Worm (Caenorhabditis elegans) whole organism, L2 larva: Measurements from ENCODE around the gene lit-1.
A peak's percentile ranks its signal among the peaks of the same experiment; 100 is the strongest.
"Not testable (repeated sequence)": the region's sequence is repeated elsewhere in the genome, so short reads cannot be mapped to it uniquely, and the experiment has no call there.

ENCODE experiments used
- C34F6.9 ChIP-seq: fragments of 150-350 bp; optimal IDR thresholded peaks from 2 replicates; lab custom pipeline; 2014; ENCODE audit warnings: missing biosample characterization, missing genetic modification characterization
- F13H6.1 ChIP-seq: sonication (generic microtip); optimal IDR thresholded peaks from 2 replicates; lab custom pipeline; 2016; ENCODE audit warnings: missing genetic modification characterization, missing compliant biosample characterization
- R02D3.7 ChIP-seq: fragments of 150-350 bp; optimal IDR thresholded peaks from 2 replicates; lab custom pipeline; 2014; ENCODE audit warnings: missing biosample characterization, missing genetic modification characterization
- alr-1 ChIP-seq: fragments of 150-350 bp; optimal IDR thresholded peaks from 2 replicates; lab custom pipeline; 2014; ENCODE audit warnings: missing biosample characterization, missing genetic modification characterization
- ama-1 ChIP-seq: fragments of 150-350 bp; optimal IDR thresholded peaks from 2 replicates; lab custom pipeline; 2018; ENCODE audit warnings: inconsistent platforms
- blmp-1 ChIP-seq: sonication (generic microtip); optimal IDR thresholded peaks from 2 replicates; lab custom pipeline; 2017; ENCODE audit warnings: missing genetic modification characterization, mild to moderate bottlenecking, missing compliant biosample characterization, antibody characterized with exemption, moderate library complexity; ENCODE audit not compliant: insufficient read depth
- ceh-16 ChIP-seq: fragments of 150-350 bp; optimal IDR thresholded peaks from 2 replicates; lab custom pipeline; 2014; ENCODE audit warnings: missing biosample characterization, missing genetic modification characterization
- ceh-82 ChIP-seq: fragments of 150-350 bp; optimal IDR thresholded peaks from 2 replicates; lab custom pipeline; 2014; ENCODE audit warnings: missing biosample characterization, missing genetic modification characterization
- crh-2 ChIP-seq: sonication (generic microtip); optimal IDR thresholded peaks from 2 replicates; lab custom pipeline; 2017; ENCODE audit warnings: missing biosample characterization, missing genetic modification characterization
- egl-27 ChIP-seq: sonication (generic microtip); optimal IDR thresholded peaks from 3 replicates; lab custom pipeline; 2017; ENCODE audit warnings: missing biosample characterization, missing genetic modification reagents, missing genetic modification characterization
- elt-1 ChIP-seq: fragments of 150-350 bp; optimal IDR thresholded peaks from 2 replicates; lab custom pipeline; 2014; ENCODE audit warnings: missing biosample characterization, missing genetic modification characterization
- fos-1 ChIP-seq: fragments of 150-350 bp; optimal IDR thresholded peaks from 2 replicates; lab custom pipeline; 2014; ENCODE audit warnings: missing biosample characterization, missing genetic modification characterization
- gmeb-1 ChIP-seq: fragments of 150-350 bp; optimal IDR thresholded peaks from 2 replicates; lab custom pipeline; 2014; ENCODE audit warnings: missing biosample characterization, missing genetic modification characterization
- lin-39 ChIP-seq: fragments of 150-350 bp; optimal IDR thresholded peaks from 2 replicates; lab custom pipeline; 2014; ENCODE audit warnings: missing biosample characterization, missing genetic modification reagents, missing genetic modification characterization
- mab-5 ChIP-seq: fragments of 150-350 bp; optimal IDR thresholded peaks from 2 replicates; lab custom pipeline; 2014; ENCODE audit warnings: missing biosample characterization, missing genetic modification characterization
- mbf-1 ChIP-seq: sonication (generic microtip); optimal IDR thresholded peaks from 2 replicates; lab custom pipeline; 2017; ENCODE audit warnings: missing biosample characterization, missing genetic modification characterization
- mdl-1 ChIP-seq, 2 experiments: fragments of 150-350 bp in 1 of 2; sonication (generic microtip) in 1 of 2; optimal IDR thresholded peaks; 2 replicates each; lab custom pipeline; 2017; ENCODE audit warnings: missing biosample characterization in 2 of 2, missing genetic modification characterization in 2 of 2
- nhr-10 ChIP-seq: sonication (generic microtip); optimal IDR thresholded peaks from 2 replicates; lab custom pipeline; 2017; ENCODE audit warnings: missing biosample characterization, missing genetic modification characterization
- nhr-11 ChIP-seq: fragments of 150-350 bp; optimal IDR thresholded peaks from 2 replicates; lab custom pipeline; 2014; ENCODE audit warnings: missing biosample characterization, missing genetic modification characterization
- nhr-12 ChIP-seq: fragments of 150-350 bp; optimal IDR thresholded peaks from 2 replicates; lab custom pipeline; 2014; ENCODE audit warnings: missing biosample characterization, missing genetic modification characterization
- nhr-129 ChIP-seq: fragments of 150-350 bp; optimal IDR thresholded peaks from 2 replicates; lab custom pipeline; 2014; ENCODE audit warnings: missing biosample characterization, missing genetic modification characterization
- nhr-21 ChIP-seq: fragments of 150-350 bp; optimal IDR thresholded peaks from 2 replicates; lab custom pipeline; 2014; ENCODE audit warnings: missing biosample characterization, missing genetic modification characterization
- nhr-237 ChIP-seq: fragments of 150-350 bp; optimal IDR thresholded peaks from 2 replicates; lab custom pipeline; 2014; ENCODE audit warnings: missing biosample characterization, missing genetic modification characterization
- nhr-25 ChIP-seq: fragments of 150-350 bp; sonication (generic microtip); optimal IDR thresholded peaks from 3 replicates; lab custom pipeline; 2014; ENCODE audit warnings: missing biosample characterization, missing genetic modification characterization
- nhr-6 ChIP-seq: fragments of 150-350 bp; optimal IDR thresholded peaks from 2 replicates; lab custom pipeline; 2014; ENCODE audit warnings: missing biosample characterization, missing genetic modification characterization
- nhr-77 ChIP-seq: fragments of 150-350 bp; optimal IDR thresholded peaks from 2 replicates; lab custom pipeline; 2014; ENCODE audit warnings: missing biosample characterization, missing genetic modification characterization
- peb-1 ChIP-seq: fragments of 150-350 bp; optimal IDR thresholded peaks from 2 replicates; lab custom pipeline; 2014; ENCODE audit warnings: missing biosample characterization, missing genetic modification characterization
- skn-1 ChIP-seq: sonication (generic microtip); optimal IDR thresholded peaks from 2 replicates; lab custom pipeline; 2017; ENCODE audit warnings: missing biosample characterization, missing genetic modification characterization
- sma-3 ChIP-seq: sonication (generic microtip); optimal IDR thresholded peaks from 2 replicates; lab custom pipeline; 2016; ENCODE audit warnings: missing genetic modification reagents, missing genetic modification characterization, missing compliant biosample characterization
- snpc-4 ChIP-seq: fragments of 150-350 bp; optimal IDR thresholded peaks from 2 replicates; lab custom pipeline; 2014; ENCODE audit warnings: missing biosample characterization, missing genetic modification characterization
- unc-62 ChIP-seq: fragments of 150-350 bp; optimal IDR thresholded peaks from 2 replicates; lab custom pipeline; 2014; ENCODE audit warnings: missing biosample characterization, missing genetic modification reagents, missing genetic modification characterization
- zag-1 ChIP-seq: fragments of 150-350 bp; optimal IDR thresholded peaks from 2 replicates; lab custom pipeline; 2014; ENCODE audit warnings: missing biosample characterization, missing genetic modification characterization
- ztf-1 ChIP-seq: fragments of 200-800 bp; sonication (Bioruptor generic); conservative IDR thresholded peaks from 2 replicates; pipeline ENCODE4 v1.3.6; 2022; ENCODE audit warnings: missing genetic modification characterization, missing compliant biosample characterization
- ztf-11 ChIP-seq: sonication (generic microtip); optimal IDR thresholded peaks from 2 replicates; lab custom pipeline; 2017; ENCODE audit warnings: missing biosample characterization, missing genetic modification characterization
- ztf-4 ChIP-seq: fragments of 150-350 bp; optimal IDR thresholded peaks from 2 replicates; lab custom pipeline; 2014; ENCODE audit warnings: missing biosample characterization, missing genetic modification characterization

The lit-1 gene

DNA sequence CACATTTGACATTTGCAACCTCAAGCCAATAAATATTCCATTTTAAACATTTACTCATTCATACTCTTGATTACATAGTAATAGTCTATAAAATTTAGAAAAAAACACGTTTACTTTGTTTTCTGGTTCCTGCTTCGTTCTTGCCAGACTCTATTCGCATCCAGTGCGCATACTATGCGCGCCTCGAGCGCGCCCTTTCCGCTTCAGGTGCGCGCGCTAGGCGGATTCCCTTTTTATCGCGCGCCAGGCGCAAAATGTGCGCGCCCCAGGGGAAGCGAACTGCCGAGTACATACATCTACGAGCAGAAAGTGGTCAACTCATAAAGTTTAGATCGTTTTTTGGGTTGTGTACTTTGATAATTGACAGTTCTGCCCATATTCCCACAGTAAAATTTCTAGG is 39.6 kb downstream of the lit-1 start:
- TF ChIP-seq fos-1 (tag; lab: Kevin White, UChicago) (no peak), ztf-4 (tag; lab: Kevin White, UChicago) (no peak), nhr-11 (tag; lab: Kevin White, UChicago) (no peak), mdl-1 (tag; optimal IDR thresholded peaks at IDR 0.05; lab: Kevin White, UChicago) (no peak), skn-1 (tag; lab: Kevin White, UChicago) (no peak), F13H6.1 (no peak), ceh-16 (tag; lab: Kevin White, UChicago) (no peak)

DNA sequence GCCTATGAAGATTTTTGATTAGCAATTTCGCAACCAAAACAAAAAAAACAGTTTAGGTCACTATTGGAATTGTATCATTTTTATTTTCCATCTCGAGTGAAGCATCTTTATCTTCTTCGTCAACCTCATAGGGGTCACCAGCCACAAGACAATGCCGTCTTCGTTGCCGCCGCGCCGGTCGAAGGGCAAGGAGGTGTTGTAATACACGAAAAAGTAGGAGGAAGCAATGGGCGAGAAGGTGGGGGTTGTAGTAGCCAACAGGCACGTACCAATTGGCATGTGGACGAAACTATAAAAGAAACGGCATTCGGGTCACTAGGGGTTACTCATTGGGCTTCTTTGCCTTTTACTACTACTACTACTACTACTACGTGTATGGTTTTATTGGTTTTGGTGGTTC is 40.2 kb downstream of the lit-1 start:
- TF ChIP-seq elt-1 (tag; lab: Kevin White, UChicago) = no peak
- TF ChIP-seq C34F6.9 (tag; lab: Kevin White, UChicago) = no peak
- no peak for TF ChIP-seq ztf-1 (GFP tag; lab: Robert Waterston, UW)
- TF ChIP-seq nhr-129 = no peak
- no peak for TF ChIP-seq egl-27 (tag; lab: Kevin White, UChicago)
- no peak for TF ChIP-seq blmp-1 (tag; lab: Kevin White, UChicago)
- TF ChIP-seq nhr-11 (tag; lab: Kevin White, UChicago) = no peak
- TF ChIP-seq nhr-25 (tag; lab: Kevin White, UChicago) = no peak
- no peak for TF ChIP-seq mab-5
- no peak for TF ChIP-seq ama-1 (lab: Kevin White, UChicago)
- TF ChIP-seq ceh-82 (tag; lab: Kevin White, UChicago) = no peak
- TF ChIP-seq crh-2 (tag; lab: Kevin White, UChicago) = no peak

- peak; percentile 18 for TF ChIP-seq blmp-1 (tag; lab: Kevin White, UChicago)
- no peak for TF ChIP-seq nhr-77 (tag; lab: Kevin White, UChicago)
These were observed 42.1 kb downstream of the lit-1 start, which contains the start of gene tyr-2 for ce11 chrIII:13743922-13744321. TSS of gene tyr-2 (plus strand) at chrIII:13744222.

DNA sequence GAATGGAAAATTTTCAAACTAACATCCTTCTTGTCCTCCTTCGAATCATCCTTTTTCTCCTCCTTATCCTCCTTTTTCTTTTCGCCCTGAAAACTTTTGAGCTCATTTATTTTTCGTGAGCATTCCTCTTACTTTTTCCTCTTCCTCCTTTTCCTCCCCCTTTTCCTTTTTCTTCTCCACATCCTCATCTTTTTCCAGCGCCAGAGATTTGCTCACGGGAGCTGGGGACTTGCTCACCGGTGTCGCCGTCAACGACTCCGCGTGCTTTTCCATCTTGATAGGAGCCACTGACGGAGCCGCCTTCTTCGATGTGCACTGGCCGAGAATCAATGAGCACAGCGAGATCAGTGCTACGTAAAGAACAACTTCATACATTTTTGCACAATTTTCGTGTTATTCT is 46.5 kb downstream of the lit-1 start, which contains the start of gene K08E3.2:
K08E3.2 (minus strand) TSS at position 375 of the 400 bp plus-strand sequence.
- TF ChIP-seq unc-62 (GFP tag; lab: Kevin White, UChicago) (no peak), ztf-11 (tag; lab: Kevin White, UChicago) (no peak), crh-2 (tag; lab: Kevin White, UChicago) (no peak), peb-1 (tag; lab: Kevin White, UChicago) (no peak), nhr-6 (tag; lab: Kevin White, UChicago) (no peak), alr-1 (tag; lab: Kevin White, UChicago) (no peak), ztf-4 (tag; lab: Kevin White, UChicago) (no peak), fos-1 (tag; lab: Kevin White, UChicago) (no peak), nhr-237 (no peak), skn-1 (tag; lab: Kevin White, UChicago) (no peak), nhr-10 (tag; lab: Kevin White, UChicago) (no peak), snpc-4 (no peak), gmeb-1 (no peak), R02D3.7 (tag; lab: Kevin White, UChicago) (no peak)

DNA sequence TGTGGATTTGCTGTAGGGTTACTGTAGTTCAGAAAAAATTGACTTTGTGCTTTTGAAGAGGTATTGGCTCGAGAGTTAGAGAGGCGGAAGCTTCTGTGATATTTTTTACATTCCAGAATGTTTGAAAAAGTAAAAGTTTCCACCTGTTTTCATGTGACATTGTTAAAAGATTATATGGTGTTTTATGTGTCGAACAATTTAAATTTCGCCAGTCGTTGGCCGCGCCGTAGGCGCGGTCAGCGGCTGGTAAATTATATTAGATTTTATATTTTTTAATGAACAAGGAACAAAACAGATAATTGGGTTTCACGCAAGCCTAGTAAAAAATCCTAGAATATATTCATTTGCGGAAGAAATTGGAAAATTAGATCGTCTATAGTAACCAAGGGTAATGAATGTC is 49.4 kb downstream of the lit-1 start, which contains the start of gene mlc-7:
mlc-7 (plus strand) TSS at position 301 of the 400 bp plus-strand sequence.
- not testable (repeated sequence) for TF ChIP-seq nhr-77 (tag; lab: Kevin White, UChicago); nhr-10 (tag; lab: Kevin White, UChicago); sma-3 (GFP tag; lab: Kevin White, UChicago)

DNA sequence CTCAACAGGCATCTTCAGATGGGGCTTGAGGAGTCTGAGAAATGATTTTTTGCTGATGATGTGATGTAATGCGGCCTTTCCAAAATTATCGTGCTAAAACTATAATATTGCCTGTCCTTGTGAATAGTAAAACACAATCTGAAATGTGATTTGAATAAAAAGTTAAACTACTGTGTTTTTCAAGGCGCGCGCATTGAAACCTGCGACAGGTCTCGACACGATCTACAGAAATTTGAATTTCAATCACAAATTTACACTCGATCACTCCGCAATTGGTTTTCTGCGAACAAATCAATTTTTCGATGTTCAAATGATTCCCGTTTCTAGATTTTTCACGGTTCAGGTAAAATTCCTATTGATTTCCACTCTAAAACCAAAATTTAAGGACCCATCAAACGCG is 53.9 kb downstream of the lit-1 start, which contains the start of gene toca-2:
toca-2 (plus strand) TSS at position 208 of the 400 bp plus-strand sequence.
- TF ChIP-seq nhr-21 (no peak), ztf-1 (GFP tag; lab: Robert Waterston, UW) (no peak), fos-1 (tag; lab: Kevin White, UChicago) (no peak), nhr-12 (tag; lab: Kevin White, UChicago) (no peak), snpc-4 (no peak), zag-1 (tag; lab: Kevin White, UChicago) (no peak), skn-1 (tag; lab: Kevin White, UChicago) (no peak), mdl-1 (tag; optimal IDR thresholded peaks at IDR 0.05; lab: Kevin White, UChicago) (no peak), lin-39 (no peak), mbf-1 (tag; lab: Kevin White, UChicago) (no peak), F13H6.1 (no peak), nhr-25 (tag; lab: Kevin White, UChicago) (no peak)
